Fruit fly (Drosophila melanogaster) whole organism, adult: ENCODE data around the gene CG17118.

Experiments used
- CG7045 ChIP-seq: fragments of 200-800 bp; sonication (Bioruptor generic); optimal IDR thresholded peaks from 2 replicates; lab custom pipeline; 2017; ENCODE audit warnings: missing biosample characterization, mild to moderate bottlenecking, missing genetic modification characterization
- Mnt ChIP-seq: fragments of 200-800 bp; sonication (Bioruptor generic); optimal IDR thresholded peaks from 2 replicates; lab custom pipeline; 2016; ENCODE audit warnings: missing biosample characterization, mild to moderate bottlenecking, missing genetic modification characterization

dm6 chr2L:10693018-10693417 lies 37.0 kb upstream of the CG17118 start:
- TF ChIP-seq Mnt (GFP tag; lab: Kevin White, UChicago) (no peak), CG7045 (GFP tag; lab: Kevin White, UChicago) (no peak)
